Fruit fly (Drosophila melanogaster) whole organism, prepupa: ENCODE measurements around the gene Ance-2.
A peak's percentile ranks its signal among the peaks of the same experiment; 100 is the strongest.

Source experiments
- CG31627 ChIP-seq: fragments of 200-800 bp; sonication (Bioruptor generic); optimal IDR thresholded peaks from 3 replicates; lab custom pipeline; 2016; ENCODE audit warnings: missing biosample characterization, missing genetic modification characterization
- CG8632 ChIP-seq: fragments of 200-800 bp; sonication (Bioruptor generic); optimal IDR thresholded peaks from 3 replicates; lab custom pipeline; 2016; ENCODE audit warnings: missing biosample characterization, missing genetic modification characterization
- CG9139 ChIP-seq: fragments of 200-800 bp; sonication (Bioruptor generic); optimal IDR thresholded peaks from 3 replicates; lab custom pipeline; 2017; ENCODE audit warnings: missing biosample characterization, mild to moderate bottlenecking, missing genetic modification characterization
- Ets21C ChIP-seq: fragments of 200-800 bp; sonication (Bioruptor generic); optimal IDR thresholded peaks from 3 replicates; lab custom pipeline; 2016; ENCODE audit warnings: missing biosample characterization, missing genetic modification characterization
- Ets96B ChIP-seq: fragments of 200-800 bp; optimal IDR thresholded peaks from 2 replicates; lab custom pipeline; 2019; ENCODE audit warnings: missing biosample characterization, mild to moderate bottlenecking, missing genetic modification characterization, moderate library complexity
- Gug ChIP-seq: fragments of 200-800 bp; sonication (Bioruptor generic); IDR thresholded peaks from 2 replicates; pipeline ENCODE4 v1.3.6; 2022; ENCODE audit warnings: missing biosample characterization, missing genetic modification characterization
- Hr38 ChIP-seq: sonication (Bioruptor generic); optimal IDR thresholded peaks from 2 replicates; lab custom pipeline; 2016; ENCODE audit warnings: missing biosample characterization, missing genetic modification characterization
- Met ChIP-seq: fragments of 200-800 bp; sonication (Bioruptor generic); optimal IDR thresholded peaks from 3 replicates; lab custom pipeline; 2016; ENCODE audit warnings: missing biosample characterization, missing genetic modification characterization
- Sox102F ChIP-seq: fragments of 200-800 bp; sonication (Bioruptor generic); optimal IDR thresholded peaks from 2 replicates; lab custom pipeline; 2016; ENCODE audit warnings: missing biosample characterization, mild to moderate bottlenecking, missing genetic modification characterization
- Sox15 ChIP-seq: fragments of 200-800 bp; sonication (Bioruptor generic); optimal IDR thresholded peaks from 3 replicates; lab custom pipeline; 2016; ENCODE audit warnings: missing biosample characterization, missing genetic modification characterization
- esn ChIP-seq: fragments of 200-800 bp; sonication (Bioruptor generic); optimal IDR thresholded peaks from 2 replicates; lab custom pipeline; 2016; ENCODE audit warnings: missing biosample characterization, mild to moderate bottlenecking, missing genetic modification characterization, moderate library complexity
- fd59A ChIP-seq: fragments of 200-800 bp; sonication (Bioruptor generic); optimal IDR thresholded peaks from 2 replicates; lab custom pipeline; 2017; ENCODE audit warnings: missing biosample characterization, mild to moderate bottlenecking, missing genetic modification characterization, missing genetic modification reagents
- fd85E ChIP-seq: fragments of 200-800 bp; sonication (Bioruptor generic); optimal IDR thresholded peaks from 3 replicates; lab custom pipeline; 2016; ENCODE audit warnings: missing biosample characterization, missing genetic modification characterization
- svp ChIP-seq: fragments of 200-800 bp; sonication (Bioruptor generic); peaks from one replicate; lab custom pipeline; 2016; ENCODE audit warnings: missing biosample characterization, missing genetic modification characterization

DNA sequence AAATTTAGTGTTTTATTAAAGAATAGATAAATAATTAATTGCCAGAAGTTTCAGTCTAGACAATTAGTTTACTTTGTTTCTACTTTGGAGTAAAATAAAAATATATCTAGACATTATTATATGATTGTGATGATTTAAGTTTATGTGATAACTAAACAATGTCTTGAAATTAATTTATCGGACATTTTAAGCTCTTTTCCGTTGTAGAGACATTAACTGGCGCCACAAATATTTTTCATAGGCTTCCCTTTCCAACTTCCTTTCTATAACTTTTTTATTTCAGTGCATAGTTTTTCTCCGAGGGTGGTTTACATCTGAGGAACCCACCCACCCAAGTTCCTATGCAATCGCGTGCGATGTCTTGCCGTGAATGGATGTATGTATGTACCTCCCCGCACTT lies 32.4 kb upstream of the Ance-2 start:
- no peak for TF ChIP-seq CG9139
- TF ChIP-seq esn (GFP tag; lab: Kevin White, UChicago) = peak; percentile 4
- no peak for TF ChIP-seq Ets96B (tag; lab: Kevin White, UChicago)
- TF ChIP-seq fd85E (GFP tag; lab: Kevin White, UChicago) = no peak
- no peak for TF ChIP-seq Gug
- no peak for TF ChIP-seq Hr38 (GFP tag; lab: Kevin White, UChicago)
- TF ChIP-seq Ets21C = no peak
- no peak for TF ChIP-seq Sox102F (GFP tag; lab: Kevin White, UChicago)
- no peak for TF ChIP-seq fd59A
- TF ChIP-seq svp (GFP tag; lab: Kevin White, UChicago) = no peak
- no peak for TF ChIP-seq Met (GFP tag; lab: Kevin White, UChicago)
- no peak for TF ChIP-seq Sox15 (GFP tag; lab: Kevin White, UChicago)
- TF ChIP-seq CG8632 (GFP tag; lab: Kevin White, UChicago) = no peak
- TF ChIP-seq CG31627 = no peak
